Fruit fly (Drosophila melanogaster): Measurements from ENCODE around the gene Jon99Fii.

Gene Jon99Fii

dm6 chr3R:30526799-30527465, 39.2 kb upstream of the Jon99Fii start, which contains the start of gene jdp:
Gene jdp (minus strand): TSS chr3R:30527037.
- TF ChIP-seq Blimp-1 (GFP tag; optimal IDR thresholded peaks at IDR 0.05) (peak; percentile 79), topi (GFP tag; optimal IDR thresholded peaks at IDR 0.05) (peak; percentile 16), CG16779 (tag; optimal IDR thresholded peaks at IDR 0.05) (peak; percentile 37), Eip78C (GFP tag) (peak; percentile 87), CG6163 (GFP tag; IDR thresholded peaks at IDR 0.05) (peak; percentile 46; the same call in 1 of the 3 replicates), eg (GFP tag; IDR thresholded peaks at IDR 0.05) (peak; percentile 69; the same call in 2 of the 3 replicates), vri (GFP tag; optimal IDR thresholded peaks at IDR 0.05) (peak; percentile 11), Gug (GFP tag; IDR thresholded peaks at IDR 0.05) (no peak), spab (GFP tag; optimal IDR thresholded peaks at IDR 0.05) (peak; percentile 4), Met (GFP tag; optimal IDR thresholded peaks at IDR 0.05) (peak; percentile 8), fd59A (GFP tag; optimal IDR thresholded peaks at IDR 0.05) (no peak), CG3919 (GFP tag; optimal IDR thresholded peaks at IDR 0.05) (peak; percentile 34), svp (GFP tag) (peak; percentile 53), CG15336 (GFP tag; IDR thresholded peaks at IDR 0.05) (peak; percentile 65), CG6808 (GFP tag; optimal IDR thresholded peaks at IDR 0.05) (peak; percentile 12), CG6276 (GFP tag; optimal IDR thresholded peaks at IDR 0.05) (peak; percentile 50), CG31627 (GFP tag; optimal IDR thresholded peaks at IDR 0.05) (no peak), achi (GFP tag; optimal IDR thresholded peaks at IDR 0.05) (no peak), CG9139 (GFP tag; optimal IDR thresholded peaks at IDR 0.05) (peak; percentile 24), ss (GFP tag; optimal IDR thresholded peaks at IDR 0.05) (peak; percentile 18 to 37)

DNA sequence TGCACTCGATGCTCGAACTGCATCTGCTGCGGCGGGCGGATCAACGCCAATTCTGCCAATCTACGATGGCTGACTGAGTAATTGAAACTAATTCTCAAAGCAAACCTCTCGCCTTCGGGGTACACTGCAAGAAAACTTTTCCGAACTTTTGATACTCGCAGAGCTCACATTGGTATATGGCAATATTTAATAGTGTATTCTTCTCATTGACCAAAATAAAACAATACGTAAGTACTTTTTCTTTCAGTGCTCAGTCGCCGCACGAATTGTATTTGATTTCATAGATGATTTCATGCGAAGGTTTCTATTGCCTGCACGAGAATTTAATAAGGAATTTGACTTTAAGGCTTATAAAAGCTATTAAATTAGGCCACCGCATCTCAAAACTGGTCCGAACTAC, 37.9 kb upstream of the Jon99Fii start:
- TF ChIP-seq CG8119 (GFP tag; IDR thresholded peaks at IDR 0.05) (peak; percentile 31; the same call in 1 of the 3 replicates), CG3919 (GFP tag; optimal IDR thresholded peaks at IDR 0.05) (no peak), CG8319 (GFP tag; optimal IDR thresholded peaks at IDR 0.05) (no peak), CG6854 (GFP tag; optimal IDR thresholded peaks at IDR 0.05) (no peak), acj6 (GFP tag; optimal IDR thresholded peaks at IDR 0.05) (no peak), Ets96B (tag; optimal IDR thresholded peaks at IDR 0.05) (no peak), Eip78C (GFP tag) (no peak), CG16779 (tag; optimal IDR thresholded peaks at IDR 0.05) (no peak), CG6163 (GFP tag; IDR thresholded peaks at IDR 0.05) (peak; percentile 69), CG10631 (GFP tag; optimal IDR thresholded peaks at IDR 0.05) (no peak), CG32006 (GFP tag; optimal IDR thresholded peaks at IDR 0.05) (peak; percentile 27), cyc (GFP tag; optimal IDR thresholded peaks at IDR 0.05) (no peak), Gug (GFP tag; IDR thresholded peaks at IDR 0.05) (no peak), eg (GFP tag; IDR thresholded peaks at IDR 0.05) (peak; percentile 54; the same call in 1 of the 3 replicates), vri (GFP tag; optimal IDR thresholded peaks at IDR 0.05) (no peak), Eip93F (GFP tag; optimal IDR thresholded peaks at IDR 0.05) (no peak)

- no peak for TF ChIP-seq OdsH (GFP tag; optimal IDR thresholded peaks at IDR 0.05)
- no peak for TF ChIP-seq dac (GFP tag; optimal IDR thresholded peaks at IDR 0.05)
- TF ChIP-seq CG3032 (tag; optimal IDR thresholded peaks at IDR 0.05): no peak
- no peak for TF ChIP-seq CG34406 (GFP tag; optimal IDR thresholded peaks at IDR 0.05)
- no peak for TF ChIP-seq vri (GFP tag; optimal IDR thresholded peaks at IDR 0.05)
- TF ChIP-seq Hr38 (GFP tag; optimal IDR thresholded peaks at IDR 0.05): no peak
- TF ChIP-seq achi (GFP tag; optimal IDR thresholded peaks at IDR 0.05): no peak
- no peak for TF ChIP-seq CG11902 (GFP tag; optimal IDR thresholded peaks at IDR 0.05)
- TF ChIP-seq Sox14 (GFP tag; optimal IDR thresholded peaks at IDR 0.05): no peak
- no peak for TF ChIP-seq acj6 (GFP tag; optimal IDR thresholded peaks at IDR 0.05)
- no peak for TF ChIP-seq Ets96B (tag; optimal IDR thresholded peaks at IDR 0.05)
- no peak for TF ChIP-seq CG9139 (GFP tag; optimal IDR thresholded peaks at IDR 0.05)
Observed at dm6 chr3R:30518274-30518873, 30.6 kb upstream of the Jon99Fii start.
